Worm (Caenorhabditis elegans) whole organism, early embryonic: ENCODE measurements around the gene F17C11.13.
A peak's percentile ranks its signal among the peaks of the same experiment; 100 is the strongest.

Experiments used
- B0310.2 ChIP-seq: sonication (generic microtip); optimal IDR thresholded peaks from 2 replicates; lab custom pipeline; 2016; ENCODE audit warnings: mild to moderate bottlenecking, missing genetic modification characterization, missing compliant biosample characterization
- F13C5.2 ChIP-seq: sonication (generic microtip); optimal IDR thresholded peaks from 2 replicates; lab custom pipeline; 2017; ENCODE audit warnings: mild to moderate bottlenecking, missing genetic modification characterization, inconsistent platforms, missing compliant biosample characterization
- ama-1 ChIP-seq: fragments of 150-350 bp; optimal IDR thresholded peaks from 2 replicates; lab custom pipeline; 2014
- ceh-13 ChIP-seq: fragments of 200-800 bp; sonication (Bioruptor generic); optimal IDR thresholded peaks from 2 replicates; lab custom pipeline; 2018; ENCODE audit warnings: mild to moderate bottlenecking, missing genetic modification characterization, missing compliant biosample characterization
- ceh-36 ChIP-seq: sonication (generic microtip); optimal IDR thresholded peaks from 2 replicates; lab custom pipeline; 2016; ENCODE audit warnings: missing genetic modification characterization, inconsistent platforms, missing compliant biosample characterization
- ets-7 ChIP-seq: sonication (generic microtip); optimal IDR thresholded peaks from 2 replicates; lab custom pipeline; 2016; ENCODE audit warnings: missing genotype, missing genetic modification characterization, missing compliant biosample characterization
- flt-1 ChIP-seq: fragments of 200-800 bp; sonication (Bioruptor generic); IDR thresholded peaks from 2 replicates; pipeline ENCODE4 v1.3.6; 2022; ENCODE audit warnings: missing genetic modification characterization, missing compliant biosample characterization
- hmbx-1 ChIP-seq: sonication (generic microtip); optimal IDR thresholded peaks from 2 replicates; lab custom pipeline; 2016; ENCODE audit warnings: mild to moderate bottlenecking, missing genetic modification characterization, missing compliant biosample characterization
- scrt-1 ChIP-seq: fragments of 200-800 bp; sonication (Bioruptor generic); IDR thresholded peaks from 2 replicates; pipeline ENCODE4 v1.3.6; 2022; ENCODE audit warnings: missing genetic modification characterization, missing compliant biosample characterization
- tbx-11 ChIP-seq: fragments of 200-800 bp; sonication (Bioruptor generic); IDR thresholded peaks from 2 replicates; pipeline ENCODE4 v1.3.6; 2022; ENCODE audit warnings: missing genetic modification characterization, missing compliant biosample characterization
- tbx-37 ChIP-seq: fragments of 200-800 bp; sonication (Bioruptor generic); conservative IDR thresholded peaks from 2 replicates; pipeline ENCODE4 v1.3.6; 2022; ENCODE audit warnings: missing genetic modification reagents, missing genetic modification characterization, missing compliant biosample characterization

- TF ChIP-seq ama-1 (lab: Kevin White, UChicago): no peak
- no peak for TF ChIP-seq scrt-1 (GFP tag; lab: Robert Waterston, UW)
- TF ChIP-seq flt-1: no peak
- TF ChIP-seq ceh-13 (GFP tag; lab: Kevin White, UChicago): no peak
- no peak for TF ChIP-seq tbx-37
- TF ChIP-seq tbx-11 (GFP tag; lab: Robert Waterston, UW): no peak
- TF ChIP-seq F13C5.2: peak; percentile 74
- TF ChIP-seq ets-7 (tag; lab: Kevin White, UChicago): no peak
- TF ChIP-seq ceh-36 (tag; lab: Kevin White, UChicago): no peak
- no peak for TF ChIP-seq hmbx-1 (tag; lab: Kevin White, UChicago)
- no peak for TF ChIP-seq B0310.2 (tag; lab: Kevin White, UChicago)
Measured at ce11 chrV:10965501-10965900, 9.8 kb downstream of the F17C11.13 start, which contains the start of the genes ctf-4 and eef-1G.
